Fruit fly (Drosophila melanogaster): ENCODE data around the gene Rbp1.

DNA sequence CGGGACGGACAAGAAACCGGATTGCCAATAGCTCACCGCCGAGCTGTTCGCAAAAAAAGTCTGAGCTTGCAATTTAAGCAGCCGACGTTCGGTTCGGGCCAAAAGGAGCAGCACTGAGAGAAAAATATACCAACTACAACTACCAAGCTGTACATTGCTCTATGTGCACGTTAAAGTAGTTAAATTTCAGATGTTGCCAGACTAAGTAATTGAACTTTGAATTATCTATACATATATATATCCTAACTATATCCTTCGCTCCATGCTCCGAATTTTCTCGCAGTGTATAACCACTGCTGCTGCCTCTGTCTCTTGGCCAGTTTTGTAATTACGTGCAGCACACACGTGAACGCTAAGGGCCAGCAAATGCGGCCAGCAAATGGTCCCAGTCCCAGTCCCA, 50.7 kb downstream of the Rbp1 start:
- TF ChIP-seq CG1603 (tag; optimal IDR thresholded peaks at IDR 0.05) = peak; percentile 25
- no peak for TF ChIP-seq pum (GFP tag; optimal IDR thresholded peaks at IDR 0.05)
- TF ChIP-seq H15 (GFP tag; IDR thresholded peaks at IDR 0.05) = no peak
- TF ChIP-seq CG34376 (GFP tag; optimal IDR thresholded peaks at IDR 0.05) = no peak
- no peak for TF ChIP-seq Dek (tag; optimal IDR thresholded peaks at IDR 0.05)
- TF ChIP-seq tap (tag; optimal IDR thresholded peaks at IDR 0.05) = no peak
